Worm (Caenorhabditis elegans) whole organism, mixed stage, embryonic: ENCODE measurements around the gene mam-7.
A peak's percentile ranks its signal among the peaks of the same experiment; 100 is the strongest.

Source experiments
- M03D4.4 ChIP-seq: sonication (generic microtip); optimal IDR thresholded peaks from 2 replicates; lab custom pipeline; 2017; ENCODE audit warnings: mild to moderate bottlenecking, missing genetic modification characterization, missing compliant biosample characterization
- bed-3 ChIP-seq: fragments of 200-800 bp; sonication (Bioruptor generic); optimal IDR thresholded peaks from 3 replicates; lab custom pipeline; 2018; ENCODE audit warnings: mild to moderate bottlenecking, missing genetic modification characterization, moderate library complexity, missing compliant biosample characterization
- ceh-39 ChIP-seq: fragments of 150-350 bp; optimal IDR thresholded peaks from 2 replicates; lab custom pipeline; 2014; ENCODE audit warnings: missing biosample characterization, missing genetic modification characterization
- ceh-43 ChIP-seq: fragments of 200-800 bp; sonication (Bioruptor generic); optimal IDR thresholded peaks from 2 replicates; lab custom pipeline; 2018; ENCODE audit warnings: mild to moderate bottlenecking, missing genetic modification characterization, moderate library complexity, missing compliant biosample characterization
- ceh-83 ChIP-seq: fragments of 200-800 bp; sonication (Bioruptor generic); optimal IDR thresholded peaks from 2 replicates; lab custom pipeline; 2018; ENCODE audit warnings: mild to moderate bottlenecking, missing genetic modification characterization, missing compliant biosample characterization
- ces-1 ChIP-seq: fragments of 150-350 bp; optimal IDR thresholded peaks from 2 replicates; lab custom pipeline; 2014; ENCODE audit warnings: missing biosample characterization, missing genetic modification reagents, missing genetic modification characterization
- cnd-1 ChIP-seq: fragments of 200-800 bp; sonication (Bioruptor generic); optimal IDR thresholded peaks from 2 replicates; lab custom pipeline; 2018; ENCODE audit warnings: mild to moderate bottlenecking, missing genetic modification characterization, missing compliant biosample characterization
- elt-1 ChIP-seq: sonication (generic microtip); optimal IDR thresholded peaks from 2 replicates; lab custom pipeline; 2017; ENCODE audit warnings: missing genetic modification characterization, mild to moderate bottlenecking, missing compliant biosample characterization, antibody characterized with exemption, moderate library complexity, borderline replicate concordance; ENCODE audit not compliant: insufficient read depth
- elt-3 ChIP-seq: fragments of 150-350 bp; optimal IDR thresholded peaks from 2 replicates; lab custom pipeline; 2014; ENCODE audit warnings: missing biosample characterization, missing genetic modification characterization
- ham-2 ChIP-seq: fragments of 200-800 bp; sonication (Bioruptor generic); optimal IDR thresholded peaks from 2 replicates; lab custom pipeline; 2018; ENCODE audit warnings: mild to moderate bottlenecking, missing genetic modification characterization, missing compliant biosample characterization
- hlh-1 ChIP-seq: fragments of 150-350 bp; optimal IDR thresholded peaks from 2 replicates; lab custom pipeline; 2014; ENCODE audit warnings: missing biosample characterization, missing genetic modification reagents, missing genetic modification characterization
- lin-13 ChIP-seq: fragments of 150-350 bp; optimal IDR thresholded peaks from 2 replicates; lab custom pipeline; 2014; ENCODE audit warnings: missing biosample characterization, missing genetic modification characterization
- lin-32 ChIP-seq: fragments of 200-800 bp; sonication (Bioruptor generic); optimal IDR thresholded peaks from 2 replicates; lab custom pipeline; 2018; ENCODE audit warnings: mild to moderate bottlenecking, missing genetic modification characterization, missing compliant biosample characterization
- lsy-2 ChIP-seq: fragments of 150-350 bp; optimal IDR thresholded peaks from 2 replicates; lab custom pipeline; 2014; ENCODE audit warnings: missing biosample characterization, missing genetic modification characterization
- mep-1 ChIP-seq: fragments of 150-350 bp; optimal IDR thresholded peaks from 2 replicates; lab custom pipeline; 2017; ENCODE audit warnings: missing biosample characterization, missing genetic modification reagents, missing genetic modification characterization, inconsistent platforms
- mls-2 ChIP-seq: sonication (generic microtip); optimal IDR thresholded peaks from 2 replicates; lab custom pipeline; 2016; ENCODE audit warnings: mild to moderate bottlenecking, missing genetic modification characterization, moderate library complexity, missing compliant biosample characterization
- nhr-2 ChIP-seq: fragments of 150-350 bp; optimal IDR thresholded peaks from 2 replicates; lab custom pipeline; 2014; ENCODE audit warnings: missing biosample characterization, missing genetic modification characterization
- nhr-237 ChIP-seq: fragments of 150-350 bp; optimal IDR thresholded peaks from 2 replicates; lab custom pipeline; 2014; ENCODE audit warnings: missing biosample characterization, missing genetic modification characterization
- pha-4 ChIP-seq: fragments of 150-350 bp; optimal IDR thresholded peaks from 2 replicates; lab custom pipeline; 2018; ENCODE audit warnings: missing biosample characterization, missing genetic modification reagents, missing genetic modification characterization
- sem-2 ChIP-seq: fragments of 200-800 bp; sonication (Bioruptor generic); optimal IDR thresholded peaks from 2 replicates; lab custom pipeline; 2018; ENCODE audit warnings: mild to moderate bottlenecking, missing genetic modification characterization, missing compliant biosample characterization
- snpc-4 ChIP-seq: fragments of 150-350 bp; optimal IDR thresholded peaks from 2 replicates; lab custom pipeline; 2014; ENCODE audit warnings: missing biosample characterization, missing genetic modification characterization
- sptf-1 ChIP-seq: sonication (generic microtip); optimal IDR thresholded peaks from 2 replicates; lab custom pipeline; 2017; ENCODE audit warnings: mild to moderate bottlenecking, missing genetic modification characterization, moderate library complexity, missing compliant biosample characterization
- tbx-8 ChIP-seq: fragments of 200-800 bp; sonication (Bioruptor generic); optimal IDR thresholded peaks from 2 replicates; lab custom pipeline; 2018; ENCODE audit warnings: mild to moderate bottlenecking, missing genetic modification characterization, moderate library complexity, missing compliant biosample characterization
- unc-120 ChIP-seq: sonication (generic microtip); optimal IDR thresholded peaks from 2 replicates; lab custom pipeline; 2017; ENCODE audit warnings: missing genetic modification characterization, missing compliant biosample characterization; ENCODE audit not compliant: poor library complexity, severe bottlenecking
- unc-39 ChIP-seq: fragments of 150-350 bp; optimal IDR thresholded peaks from 2 replicates; lab custom pipeline; 2014; ENCODE audit warnings: missing biosample characterization, missing genetic modification characterization
- unc-62 ChIP-seq: fragments of 150-350 bp; optimal IDR thresholded peaks from 2 replicates; lab custom pipeline; 2014; ENCODE audit warnings: missing biosample characterization, missing genetic modification reagents, missing genetic modification characterization
- zip-8 ChIP-seq: fragments of 150-350 bp; optimal IDR thresholded peaks from 2 replicates; lab custom pipeline; 2014; ENCODE audit warnings: missing biosample characterization, missing genetic modification characterization
- ztf-11 ChIP-seq: fragments of 150-350 bp; optimal IDR thresholded peaks from 2 replicates; lab custom pipeline; 2014; ENCODE audit warnings: missing biosample characterization, missing genetic modification characterization

mam-7 gene

ce11 chrIII:9891324-9891723 is 1.6 kb upstream of the mam-7 start, which contains the start of gene alg-4:
TSS of gene alg-4 (minus strand) at chrIII:9891424.
- TF ChIP-seq snpc-4 (tag; lab: Kevin White, UChicago) (no peak), cnd-1 (no peak), elt-1 (tag; lab: Kevin White, UChicago) (no peak), ztf-11 (tag; lab: Kevin White, UChicago) (no peak), lin-32 (no peak), M03D4.4 (tag; lab: Kevin White, UChicago) (no peak), ceh-83 (GFP tag; lab: Kevin White, UChicago) (no peak), zip-8 (tag; lab: Kevin White, UChicago) (no peak), ceh-43 (GFP tag; lab: Kevin White, UChicago) (no peak), bed-3 (GFP tag; lab: Kevin White, UChicago) (no peak), nhr-2 (tag; lab: Kevin White, UChicago) (no peak), sptf-1 (tag; lab: Kevin White, UChicago) (no peak), mls-2 (tag; lab: Kevin White, UChicago) (no peak), tbx-8 (GFP tag; lab: Kevin White, UChicago) (no peak), ham-2 (no peak), unc-39 (tag; lab: Kevin White, UChicago) (no peak), pha-4 (no peak), unc-120 (tag; lab: Kevin White, UChicago) (no peak), nhr-237 (no peak)

ce11 chrIII:9899720-9900119 is 6.8 kb downstream of the mam-7 start:
- TF ChIP-seq lsy-2 (tag; lab: Kevin White, UChicago) (no peak), ceh-39 (no peak), mep-1 (tag; lab: Kevin White, UChicago) (no peak), tbx-8 (GFP tag; lab: Kevin White, UChicago) (no peak), ceh-43 (GFP tag; lab: Kevin White, UChicago) (no peak), nhr-2 (tag; lab: Kevin White, UChicago) (no peak), nhr-237 (no peak), M03D4.4 (tag; lab: Kevin White, UChicago) (no peak), lin-32 (no peak), ces-1 (GFP tag; lab: Kevin White, UChicago) (no peak), elt-3 (tag; lab: Kevin White, UChicago) (no peak)
- TF ChIP-seq, all 35 proteins: peak for 0

- TF ChIP-seq ceh-43 (GFP tag; lab: Kevin White, UChicago) (no peak), ces-1 (GFP tag; lab: Kevin White, UChicago) (no peak), lin-13 (tag; lab: Kevin White, UChicago) (no peak), mls-2 (tag; lab: Kevin White, UChicago) (no peak)
- TF ChIP-seq, all 35 proteins: peak for 0
Observed at ce11 chrIII:9903694-9904292, 10.8 kb downstream of the mam-7 start.

- TF ChIP-seq elt-1 (tag; lab: Kevin White, UChicago) (no peak), lin-13 (tag; lab: Kevin White, UChicago) (no peak), lsy-2 (tag; lab: Kevin White, UChicago) (no peak), hlh-1 (tag; lab: Kevin White, UChicago) (no peak), ces-1 (GFP tag; lab: Kevin White, UChicago) (peak; percentile 81), elt-3 (tag; lab: Kevin White, UChicago) (no peak)
- TF ChIP-seq, all 35 proteins: peak for 1
Observed at ce11 chrIII:9905307-9905706, 12.4 kb downstream of the mam-7 start.

ce11 chrIII:9907574-9907973 is 14.6 kb downstream of the mam-7 start:
- TF ChIP-seq elt-1 (tag; lab: Kevin White, UChicago) = no peak
- TF ChIP-seq ceh-39 = no peak
- TF ChIP-seq hlh-1 (tag; lab: Kevin White, UChicago) = no peak
- TF ChIP-seq cnd-1 = no peak
- TF ChIP-seq ham-2 = no peak
- TF ChIP-seq sem-2 = no peak
- no peak for TF ChIP-seq lin-32
- TF ChIP-seq lin-13 (tag; lab: Kevin White, UChicago) = no peak
- TF ChIP-seq tbx-8 (GFP tag; lab: Kevin White, UChicago) = no peak

- TF ChIP-seq unc-62 (GFP tag; lab: Kevin White, UChicago) = no peak
Observed at ce11 chrIII:9908769-9909168, 15.8 kb downstream of the mam-7 start.
